Worm (Caenorhabditis elegans): Measurements from ENCODE around the gene gex-2.

- TF ChIP-seq dao-5 (tag; optimal IDR thresholded peaks at IDR 0.05) = no peak
- no peak for TF ChIP-seq him-1 (tag; optimal IDR thresholded peaks at IDR 0.05)
- no peak for TF ChIP-seq W03F9.2 (tag; optimal IDR thresholded peaks at IDR 0.05)
Observed at ce11 chrIV:603543-603942, 31.0 kb downstream of the gex-2 start, which contains the start of gene prmt-4.
